Worm (Caenorhabditis elegans) whole organism, mixed stage, embryonic: ENCODE measurements around the gene srx-34.

Experiments used
- elt-1 ChIP-seq: sonication (generic microtip); optimal IDR thresholded peaks from 2 replicates; lab custom pipeline; 2017; ENCODE audit warnings: missing genetic modification characterization, mild to moderate bottlenecking, missing compliant biosample characterization, antibody characterized with exemption, moderate library complexity, borderline replicate concordance; ENCODE audit not compliant: insufficient read depth
- elt-3 ChIP-seq: fragments of 150-350 bp; optimal IDR thresholded peaks from 2 replicates; lab custom pipeline; 2014; ENCODE audit warnings: missing biosample characterization, missing genetic modification characterization
- lsy-2 ChIP-seq: fragments of 150-350 bp; optimal IDR thresholded peaks from 2 replicates; lab custom pipeline; 2014; ENCODE audit warnings: missing biosample characterization, missing genetic modification characterization
- mls-2 ChIP-seq: sonication (generic microtip); optimal IDR thresholded peaks from 2 replicates; lab custom pipeline; 2016; ENCODE audit warnings: mild to moderate bottlenecking, missing genetic modification characterization, moderate library complexity, missing compliant biosample characterization
- nhr-28 ChIP-seq: fragments of 150-350 bp; optimal IDR thresholded peaks from 2 replicates; lab custom pipeline; 2014; ENCODE audit warnings: missing biosample characterization, missing genetic modification characterization
- nhr-76 ChIP-seq: sonication (generic microtip); optimal IDR thresholded peaks from 2 replicates; lab custom pipeline; 2017; ENCODE audit warnings: missing biosample characterization, missing genetic modification characterization
- pha-4 ChIP-seq: fragments of 150-350 bp; optimal IDR thresholded peaks from 2 replicates; lab custom pipeline; 2018; ENCODE audit warnings: missing biosample characterization, missing genetic modification reagents, missing genetic modification characterization
- snpc-4 ChIP-seq: fragments of 150-350 bp; optimal IDR thresholded peaks from 2 replicates; lab custom pipeline; 2014; ENCODE audit warnings: missing biosample characterization, missing genetic modification characterization
- unc-62 ChIP-seq: fragments of 150-350 bp; optimal IDR thresholded peaks from 2 replicates; lab custom pipeline; 2014; ENCODE audit warnings: missing biosample characterization, missing genetic modification reagents, missing genetic modification characterization

DNA sequence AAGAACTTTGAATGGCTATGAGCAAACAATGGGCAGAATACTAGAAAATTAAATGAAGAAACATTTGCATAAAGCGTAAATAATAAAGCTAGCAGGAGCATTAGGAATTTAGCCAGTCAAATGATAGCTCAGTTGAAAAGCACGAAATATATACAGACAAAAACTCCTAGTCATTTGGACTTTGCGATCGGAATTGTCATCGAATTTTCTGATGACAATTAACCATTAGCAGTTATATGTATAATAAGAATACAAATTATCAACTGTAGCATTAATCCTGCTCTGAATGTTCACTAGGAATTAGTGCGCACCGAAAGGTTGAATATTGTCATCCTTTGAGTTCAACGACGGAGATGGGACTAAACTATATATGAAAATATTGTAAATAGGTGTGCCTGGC, 27.3 kb upstream of the srx-34 start, which contains the start of gene ugt-38:
- no peak for TF ChIP-seq elt-1
- TF ChIP-seq nhr-28 (tag; lab: Kevin White, UChicago) = no peak
- no peak for TF ChIP-seq nhr-76 (tag; lab: Kevin White, UChicago)
- TF ChIP-seq snpc-4 = no peak
- TF ChIP-seq unc-62 (GFP tag; lab: Kevin White, UChicago) = no peak
- no peak for TF ChIP-seq pha-4
- no peak for TF ChIP-seq mls-2 (tag; lab: Kevin White, UChicago)
- TF ChIP-seq lsy-2 (tag; lab: Kevin White, UChicago) = no peak
- TF ChIP-seq elt-3 = no peak
